Fruit fly (Drosophila melanogaster) whole organism, prepupa: ENCODE data around the gene CG12017.

Experiments
- CG10631 ChIP-seq: fragments of 200-800 bp; sonication (Bioruptor generic); optimal IDR thresholded peaks from 2 replicates; lab custom pipeline; 2016; ENCODE audit warnings: missing biosample characterization, missing genetic modification characterization
- CG11294 ChIP-seq: fragments of 200-800 bp; sonication (Bioruptor generic); IDR thresholded peaks from 2 replicates; pipeline ENCODE4 v1.3.6; 2022; ENCODE audit warnings: missing biosample characterization, missing genetic modification characterization
- CG6854 ChIP-seq: fragments of 200-800 bp; sonication (Bioruptor generic); optimal IDR thresholded peaks from 2 replicates; lab custom pipeline; 2017; ENCODE audit warnings: missing biosample characterization, mild to moderate bottlenecking, missing genetic modification characterization
- CG7368 ChIP-seq: fragments of 200-800 bp; sonication (Bioruptor generic); optimal IDR thresholded peaks from 3 replicates; lab custom pipeline; 2016; ENCODE audit warnings: missing biosample characterization, missing genetic modification characterization
- Eip93F ChIP-seq: fragments of 200-800 bp; sonication (Bioruptor generic); optimal IDR thresholded peaks from 2 replicates; lab custom pipeline; 2016; ENCODE audit warnings: missing biosample characterization, mild to moderate bottlenecking, missing genetic modification characterization
- Ets21C ChIP-seq: fragments of 200-800 bp; sonication (Bioruptor generic); optimal IDR thresholded peaks from 3 replicates; lab custom pipeline; 2016; ENCODE audit warnings: missing biosample characterization, missing genetic modification characterization
- Sox14 ChIP-seq: fragments of 200-800 bp; sonication (Bioruptor generic); optimal IDR thresholded peaks from 3 replicates; lab custom pipeline; 2016; ENCODE audit warnings: missing biosample characterization, missing genetic modification characterization
- esn ChIP-seq: fragments of 200-800 bp; sonication (Bioruptor generic); optimal IDR thresholded peaks from 2 replicates; lab custom pipeline; 2016; ENCODE audit warnings: missing biosample characterization, mild to moderate bottlenecking, missing genetic modification characterization, moderate library complexity
- fd85E ChIP-seq: fragments of 200-800 bp; sonication (Bioruptor generic); optimal IDR thresholded peaks from 3 replicates; lab custom pipeline; 2016; ENCODE audit warnings: missing biosample characterization, missing genetic modification characterization

DNA sequence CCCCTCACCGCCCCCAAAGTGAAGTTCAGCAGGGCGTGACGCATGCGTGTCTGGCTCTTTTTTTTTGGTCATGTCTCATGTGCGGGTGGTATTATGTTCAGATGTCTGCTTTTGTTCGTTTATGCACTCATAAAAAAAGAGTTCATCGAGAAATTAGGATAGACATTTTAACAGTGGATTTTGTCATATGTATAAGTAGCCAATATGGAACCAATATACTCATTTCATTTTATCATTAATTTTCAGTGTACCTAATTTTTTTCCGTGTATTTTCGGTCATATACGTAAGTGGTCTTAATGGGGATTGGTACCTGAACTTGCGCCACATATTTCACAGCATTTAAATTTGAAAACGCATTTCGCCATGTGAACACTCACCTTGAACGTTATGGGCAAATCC is 20.3 kb downstream of the CG12017 start:
- TF ChIP-seq CG6854 (GFP tag; lab: Kevin White, UChicago): no peak
- no peak for TF ChIP-seq CG11294 (GFP tag; lab: Robert Waterston, UW)
- no peak for TF ChIP-seq Eip93F
- no peak for TF ChIP-seq fd85E (GFP tag; lab: Kevin White, UChicago)
- TF ChIP-seq CG10631 (GFP tag; lab: Kevin White, UChicago): peak; percentile 33
- TF ChIP-seq CG7368 (GFP tag; lab: Kevin White, UChicago): peak; percentile 42
- peak; percentile 71 for TF ChIP-seq esn (GFP tag; lab: Kevin White, UChicago)
- peak; percentile 13 for TF ChIP-seq Sox14 (GFP tag; lab: Kevin White, UChicago)
- TF ChIP-seq Ets21C (GFP tag; lab: Kevin White, UChicago): peak; percentile 35
